Worm (Caenorhabditis elegans) whole organism, L4/young adult: ENCODE results near the gene rod-1.

Experiments
- W03F9.2 ChIP-seq: fragments of 150-350 bp; optimal IDR thresholded peaks from 2 replicates; lab custom pipeline; 2014; ENCODE audit warnings: missing biosample characterization, missing genetic modification characterization
- him-1 ChIP-seq: sonication (generic microtip); optimal IDR thresholded peaks from 2 replicates; lab custom pipeline; 2016; ENCODE audit warnings: missing genotype, missing genetic modification reagents, missing genetic modification characterization, missing compliant biosample characterization

DNA sequence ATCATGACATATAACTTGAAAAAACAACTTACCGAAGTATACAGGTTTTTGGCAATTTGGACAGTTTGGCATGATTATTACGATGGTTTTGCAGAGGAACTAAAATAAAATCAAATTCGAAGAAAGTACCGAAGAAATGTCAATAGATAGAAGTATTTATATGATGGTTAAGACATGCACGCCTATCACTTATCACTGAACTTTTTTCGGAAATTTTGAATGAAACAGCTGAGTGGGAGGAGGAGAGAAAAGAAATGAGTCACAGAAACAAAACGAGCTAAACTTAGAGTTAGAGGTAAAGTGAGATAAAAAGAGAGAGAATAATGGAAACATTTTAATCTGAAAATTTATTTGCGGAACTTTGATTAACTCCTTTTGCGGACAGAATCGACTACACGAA, 33.0 kb upstream of the rod-1 start, which contains the start of gene valv-1:
- TF ChIP-seq him-1: no peak
- no peak for TF ChIP-seq W03F9.2 (tag; lab: Kevin White, UChicago)
